Worm (Caenorhabditis elegans): ENCODE measurements around the gene hira-1.
A peak's percentile ranks its signal among the peaks of the same experiment; 100 is the strongest.

Gene hira-1

ce11 chrIII:5150012-5150411 is 40.9 kb upstream of the hira-1 start:
- TF ChIP-seq pes-1 (GFP tag; IDR thresholded peaks at IDR 0.05) (no peak), tra-4 (tag; optimal IDR thresholded peaks at IDR 0.05) (no peak), ets-7 (tag; optimal IDR thresholded peaks at IDR 0.05) (no peak), tbx-11 (GFP tag; IDR thresholded peaks at IDR 0.05) (no peak), hmg-4 (GFP tag; optimal IDR thresholded peaks at IDR 0.05) (no peak), hmbx-1 (tag; optimal IDR thresholded peaks at IDR 0.05) (no peak), aly-1 (tag; optimal IDR thresholded peaks at IDR 0.05) (no peak), flt-1 (GFP tag; IDR thresholded peaks at IDR 0.05) (no peak), ama-1 (optimal IDR thresholded peaks at IDR 0.05) (no peak), ceh-36 (tag; optimal IDR thresholded peaks at IDR 0.05) (no peak), F13C5.2 (tag; optimal IDR thresholded peaks at IDR 0.05) (no peak), ceh-13 (GFP tag; optimal IDR thresholded peaks at IDR 0.05) (no peak), tbx-37 (GFP tag; conservative IDR thresholded peaks at IDR 0.05) (no peak)

ce11 chrIII:5150980-5151379 is 39.9 kb upstream of the hira-1 start:
- no peak for TF ChIP-seq flt-1 (GFP tag; IDR thresholded peaks at IDR 0.05)
- TF ChIP-seq tra-4 (tag; optimal IDR thresholded peaks at IDR 0.05): no peak
- no peak for TF ChIP-seq tbx-37 (GFP tag; conservative IDR thresholded peaks at IDR 0.05)
- TF ChIP-seq aly-1 (tag; optimal IDR thresholded peaks at IDR 0.05): no peak
- TF ChIP-seq ceh-36 (tag; optimal IDR thresholded peaks at IDR 0.05): no peak
- TF ChIP-seq sea-1 (GFP tag; conservative IDR thresholded peaks at IDR 0.05): no peak
- no peak for TF ChIP-seq ceh-13 (GFP tag; optimal IDR thresholded peaks at IDR 0.05)
- TF ChIP-seq pes-1 (GFP tag; IDR thresholded peaks at IDR 0.05): no peak
- TF ChIP-seq B0310.2 (tag; optimal IDR thresholded peaks at IDR 0.05): no peak

- TF ChIP-seq F13C5.2 (tag; optimal IDR thresholded peaks at IDR 0.05) (peak; percentile 16), pes-1 (GFP tag; IDR thresholded peaks at IDR 0.05) (no peak)
Observed at ce11 chrIII:5153137-5153536, 37.8 kb upstream of the hira-1 start, which contains the start of the genes rbm-42 and grwd-1. rbm-42 (minus strand) TSS chrIII:5153229. grwd-1 (plus strand) TSS chrIII:5153464.

- TF ChIP-seq F13C5.2 (tag; optimal IDR thresholded peaks at IDR 0.05) (no peak), hnd-1 (tag; optimal IDR thresholded peaks at IDR 0.05) (no peak), flt-1 (GFP tag; IDR thresholded peaks at IDR 0.05) (no peak), tbx-11 (GFP tag; IDR thresholded peaks at IDR 0.05) (no peak), aly-1 (tag; optimal IDR thresholded peaks at IDR 0.05) (no peak), scrt-1 (GFP tag; IDR thresholded peaks at IDR 0.05) (no peak), ceh-13 (GFP tag; optimal IDR thresholded peaks at IDR 0.05) (no peak), B0310.2 (tag; optimal IDR thresholded peaks at IDR 0.05) (no peak), tbx-37 (GFP tag; conservative IDR thresholded peaks at IDR 0.05) (no peak), tra-4 (tag; optimal IDR thresholded peaks at IDR 0.05) (no peak), hmbx-1 (tag; optimal IDR thresholded peaks at IDR 0.05) (no peak), ceh-36 (tag; optimal IDR thresholded peaks at IDR 0.05) (no peak), ets-7 (tag; optimal IDR thresholded peaks at IDR 0.05) (no peak), hmg-4 (GFP tag; optimal IDR thresholded peaks at IDR 0.05) (no peak), sea-1 (GFP tag; conservative IDR thresholded peaks at IDR 0.05) (no peak)
Observed at ce11 chrIII:5155393-5155792, 35.5 kb upstream of the hira-1 start.

- TF ChIP-seq ets-7 (tag; optimal IDR thresholded peaks at IDR 0.05): no peak
- no peak for TF ChIP-seq scrt-1 (GFP tag; IDR thresholded peaks at IDR 0.05)
- TF ChIP-seq hmg-4 (GFP tag; optimal IDR thresholded peaks at IDR 0.05): no peak
- TF ChIP-seq ceh-36 (tag; optimal IDR thresholded peaks at IDR 0.05): no peak
- TF ChIP-seq tbx-37 (GFP tag; conservative IDR thresholded peaks at IDR 0.05): no peak
- no peak for TF ChIP-seq hmbx-1 (tag; optimal IDR thresholded peaks at IDR 0.05)
- no peak for TF ChIP-seq ceh-13 (GFP tag; optimal IDR thresholded peaks at IDR 0.05)
- TF ChIP-seq aly-1 (tag; optimal IDR thresholded peaks at IDR 0.05): no peak
- no peak for TF ChIP-seq flt-1 (GFP tag; IDR thresholded peaks at IDR 0.05)
- TF ChIP-seq pes-1 (GFP tag; IDR thresholded peaks at IDR 0.05): no peak
- TF ChIP-seq sea-1 (GFP tag; conservative IDR thresholded peaks at IDR 0.05): no peak
- no peak for TF ChIP-seq ama-1 (optimal IDR thresholded peaks at IDR 0.05)
- TF ChIP-seq F13C5.2 (tag; optimal IDR thresholded peaks at IDR 0.05): no peak
- no peak for TF ChIP-seq tbx-11 (GFP tag; IDR thresholded peaks at IDR 0.05)
- TF ChIP-seq hnd-1 (tag; optimal IDR thresholded peaks at IDR 0.05): no peak
- no peak for TF ChIP-seq tra-4 (tag; optimal IDR thresholded peaks at IDR 0.05)
Observed at ce11 chrIII:5158674-5159073, 32.2 kb upstream of the hira-1 start, which contains the start of gene oxy-4. oxy-4 (minus strand) TSS chrIII:5158774.

DNA sequence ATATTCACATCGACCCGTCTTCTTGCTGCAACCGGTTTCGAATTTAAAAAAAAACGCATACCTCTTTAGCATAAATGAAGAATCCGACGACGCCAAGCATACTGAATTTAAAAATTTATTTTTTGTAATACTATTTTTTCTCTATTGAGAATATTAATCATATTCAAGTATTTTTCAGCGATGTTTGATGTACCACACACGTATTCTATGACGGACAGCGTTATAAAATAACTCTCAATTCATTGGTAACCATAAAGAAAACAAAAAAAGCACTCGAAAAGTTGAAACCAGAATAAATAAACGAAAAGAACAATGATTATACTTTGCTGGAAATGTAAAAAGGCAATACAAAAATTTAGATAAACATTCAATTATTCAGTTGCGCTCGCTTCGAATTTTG is 31.4 kb upstream of the hira-1 start, which contains the start of gene T10F2.5:
Gene T10F2.5, minus strand, starts transcription at position 101 of the 400 bp plus-strand sequence.
- TF ChIP-seq pes-1 (GFP tag; IDR thresholded peaks at IDR 0.05): no peak
- no peak for TF ChIP-seq tbx-11 (GFP tag; IDR thresholded peaks at IDR 0.05)
- TF ChIP-seq tra-4 (tag; optimal IDR thresholded peaks at IDR 0.05): no peak
- no peak for TF ChIP-seq hmbx-1 (tag; optimal IDR thresholded peaks at IDR 0.05)
- no peak for TF ChIP-seq ceh-13 (GFP tag; optimal IDR thresholded peaks at IDR 0.05)
- no peak for TF ChIP-seq ceh-36 (tag; optimal IDR thresholded peaks at IDR 0.05)
- TF ChIP-seq ama-1 (optimal IDR thresholded peaks at IDR 0.05): no peak
- TF ChIP-seq B0310.2 (tag; optimal IDR thresholded peaks at IDR 0.05): no peak
- TF ChIP-seq hnd-1 (tag; optimal IDR thresholded peaks at IDR 0.05): no peak
- TF ChIP-seq ets-7 (tag; optimal IDR thresholded peaks at IDR 0.05): no peak
- no peak for TF ChIP-seq flt-1 (GFP tag; IDR thresholded peaks at IDR 0.05)
- no peak for TF ChIP-seq sea-1 (GFP tag; conservative IDR thresholded peaks at IDR 0.05)
- TF ChIP-seq aly-1 (tag; optimal IDR thresholded peaks at IDR 0.05): no peak
- TF ChIP-seq tbx-37 (GFP tag; conservative IDR thresholded peaks at IDR 0.05): no peak
- no peak for TF ChIP-seq F13C5.2 (tag; optimal IDR thresholded peaks at IDR 0.05)
- no peak for TF ChIP-seq hmg-4 (GFP tag; optimal IDR thresholded peaks at IDR 0.05)

ce11 chrIII:5160803-5161202 is 30.1 kb upstream of the hira-1 start:
- TF ChIP-seq flt-1 (GFP tag; IDR thresholded peaks at IDR 0.05): no peak
- TF ChIP-seq sea-1 (GFP tag; conservative IDR thresholded peaks at IDR 0.05): no peak
- TF ChIP-seq ets-7 (tag; optimal IDR thresholded peaks at IDR 0.05): no peak
- TF ChIP-seq F13C5.2 (tag; optimal IDR thresholded peaks at IDR 0.05): no peak
- TF ChIP-seq scrt-1 (GFP tag; IDR thresholded peaks at IDR 0.05): no peak
- TF ChIP-seq hnd-1 (tag; optimal IDR thresholded peaks at IDR 0.05): no peak
- no peak for TF ChIP-seq pes-1 (GFP tag; IDR thresholded peaks at IDR 0.05)
- TF ChIP-seq tra-4 (tag; optimal IDR thresholded peaks at IDR 0.05): no peak
- no peak for TF ChIP-seq B0310.2 (tag; optimal IDR thresholded peaks at IDR 0.05)
- TF ChIP-seq hmbx-1 (tag; optimal IDR thresholded peaks at IDR 0.05): no peak
- no peak for TF ChIP-seq ceh-13 (GFP tag; optimal IDR thresholded peaks at IDR 0.05)
- TF ChIP-seq tbx-37 (GFP tag; conservative IDR thresholded peaks at IDR 0.05): no peak
- no peak for TF ChIP-seq ceh-36 (tag; optimal IDR thresholded peaks at IDR 0.05)
- no peak for TF ChIP-seq aly-1 (tag; optimal IDR thresholded peaks at IDR 0.05)
- TF ChIP-seq ama-1 (optimal IDR thresholded peaks at IDR 0.05): no peak
- no peak for TF ChIP-seq tbx-11 (GFP tag; IDR thresholded peaks at IDR 0.05)
- no peak for TF ChIP-seq hmg-4 (GFP tag; optimal IDR thresholded peaks at IDR 0.05)
